Worm (Caenorhabditis elegans): Measurements from ENCODE around the gene C50F4.6.

Gene C50F4.6

ce11 chrV:9513590-9513989 is 32.3 kb upstream of the C50F4.6 start, which contains the start of gene eif-2Bdelta (continued):
- no peak for TF ChIP-seq F57C9.4 (tag; optimal IDR thresholded peaks at IDR 0.05)
- peak; percentile 93 for TF ChIP-seq ztf-18 (tag; optimal IDR thresholded peaks at IDR 0.05)
- no peak for TF ChIP-seq snpc-3.4 (tag; optimal IDR thresholded peaks at IDR 0.05)
- peak; percentile 60 for TF ChIP-seq mcd-1 (GFP tag; IDR thresholded peaks at IDR 0.05)
- TF ChIP-seq nfya-1 (tag; optimal IDR thresholded peaks at IDR 0.05; ENCODE audit: borderline replicate concordance, insufficient read depth): no peak
- TF ChIP-seq hlh-26 (GFP tag; conservative IDR thresholded peaks at IDR 0.05): no peak
- TF ChIP-seq cebp-1 (GFP tag; IDR thresholded peaks at IDR 0.05): no peak
- TF ChIP-seq cebp-1 (tag; optimal IDR thresholded peaks at IDR 0.05): peak; percentile 53
- peak; percentile 39 for TF ChIP-seq ZK185.1 (tag; optimal IDR thresholded peaks at IDR 0.05; ENCODE audit: poor library complexity, severe bottlenecking)

ce11 chrV:9516280-9516679 is 29.6 kb upstream of the C50F4.6 start:
- TF ChIP-seq ztf-26 (tag; optimal IDR thresholded peaks at IDR 0.05) (peak; percentile 89), lin-26 (GFP tag; IDR thresholded peaks at IDR 0.05) (peak; percentile 65; the same call in 1 of the 2 replicates), ztf-18 (tag; optimal IDR thresholded peaks at IDR 0.05) (no peak), nhr-80 (tag; optimal IDR thresholded peaks at IDR 0.05) (peak; percentile 15), dox-1 (GFP tag; IDR thresholded peaks at IDR 0.05) (no peak), F23B12.7 (tag; optimal IDR thresholded peaks at IDR 0.05; ENCODE audit: insufficient read depth) (no peak), F52B5.7 (tag; optimal IDR thresholded peaks at IDR 0.05) (no peak), ztf-25 (GFP tag; IDR thresholded peaks at IDR 0.05) (no peak), somi-1 (GFP tag; optimal IDR thresholded peaks at IDR 0.05) (peak; percentile 78), die-1 (tag; optimal IDR thresholded peaks at IDR 0.05) (peak; percentile 1), C06A6.2 (GFP tag; conservative IDR thresholded peaks at IDR 0.05) (peak; percentile 43; the same call in 1 of the 2 replicates), lin-40 (tag; optimal IDR thresholded peaks at IDR 0.05) (peak; percentile 45), Y56A3A.18 (GFP tag; IDR thresholded peaks at IDR 0.05) (0 out of 2 replicates have a peak, but pooled peaks have one; percentile 33), F22D6.2 (tag; optimal IDR thresholded peaks at IDR 0.05) (peak; percentile 82)

- TF ChIP-seq F49E8.2 (tag; optimal IDR thresholded peaks at IDR 0.05; ENCODE audit: insufficient read depth): no peak
- TF ChIP-seq pha-4 (tag; optimal IDR thresholded peaks at IDR 0.05): no peak
- TF ChIP-seq cebp-1 (GFP tag; IDR thresholded peaks at IDR 0.05): no peak
- TF ChIP-seq cebp-1 (tag; optimal IDR thresholded peaks at IDR 0.05): no peak
- no peak for TF ChIP-seq lin-54 (GFP tag; optimal IDR thresholded peaks at IDR 0.05)
- no peak for TF ChIP-seq ztf-6 (GFP tag; IDR thresholded peaks at IDR 0.05)
- TF ChIP-seq F52B5.7 (tag; optimal IDR thresholded peaks at IDR 0.05): no peak
These were observed 27.1 kb upstream of the C50F4.6 start, which contains the start of gene C50F4.8 for ce11 chrV:9518832-9519231. Gene C50F4.8 (minus strand): TSS chrV:9518859.

- TF ChIP-seq unc-62 (GFP tag; optimal IDR thresholded peaks at IDR 0.05) (no peak), atf-7 (tag; optimal IDR thresholded peaks at IDR 0.05) (no peak), snpc-1.3 (tag; optimal IDR thresholded peaks at IDR 0.05; ENCODE audit: insufficient read depth) (no peak), athp-1 (tag; optimal IDR thresholded peaks at IDR 0.05) (no peak), dpl-1 (GFP tag; optimal IDR thresholded peaks at IDR 0.05) (no peak), F22D6.2 (tag; optimal IDR thresholded peaks at IDR 0.05) (no peak), F33H1.4 (GFP tag; IDR thresholded peaks at IDR 0.05) (no peak), ZK185.1 (tag; optimal IDR thresholded peaks at IDR 0.05; ENCODE audit: poor library complexity, severe bottlenecking) (no peak), die-1 (tag; optimal IDR thresholded peaks at IDR 0.05) (no peak), unc-130 (GFP tag; optimal IDR thresholded peaks at IDR 0.05) (no peak), ztf-3 (GFP tag; optimal IDR thresholded peaks at IDR 0.05) (no peak), rec-8 (tag; optimal IDR thresholded peaks at IDR 0.05) (no peak), ztf-18 (tag; optimal IDR thresholded peaks at IDR 0.05) (no peak)
These were observed 24.2 kb upstream of the C50F4.6 start for ce11 chrV:9521697-9522096.

Data from whole organism, young adult.